Worm (Caenorhabditis elegans) whole organism, late embryonic: ENCODE results near the gene D2045.9.
A peak's percentile ranks its signal among the peaks of the same experiment; 100 is the strongest.

ENCODE experiments used
- F13H6.1 ChIP-seq: sonication (generic microtip); optimal IDR thresholded peaks from 2 replicates; lab custom pipeline; 2016; ENCODE audit warnings: missing genetic modification characterization, missing compliant biosample characterization
- K02D7.2 ChIP-seq: sonication (generic microtip); optimal IDR thresholded peaks from 2 replicates; lab custom pipeline; 2017; ENCODE audit warnings: mild to moderate bottlenecking, missing genetic modification characterization, missing compliant biosample characterization
- K09A11.1 ChIP-seq: sonication (generic microtip); optimal IDR thresholded peaks from 2 replicates; lab custom pipeline; 2017; ENCODE audit warnings: antibody characterized with exemption, mild to moderate bottlenecking, missing genetic modification characterization, missing compliant biosample characterization; ENCODE audit not compliant: insufficient read depth
- T23F11.4 ChIP-seq: fragments of 200-800 bp; sonication (Bioruptor generic); optimal IDR thresholded peaks from 2 replicates; lab custom pipeline; 2018; ENCODE audit warnings: mild to moderate bottlenecking, missing genetic modification characterization, missing compliant biosample characterization
- Y22D7AL.16 ChIP-seq: sonication (generic microtip); optimal IDR thresholded peaks from 2 replicates; lab custom pipeline; 2016; ENCODE audit warnings: missing genetic modification characterization, missing compliant biosample characterization
- ahr-1 ChIP-seq: sonication (generic microtip); optimal IDR thresholded peaks from 2 replicates; lab custom pipeline; 2016; ENCODE audit warnings: missing genetic modification characterization, missing compliant biosample characterization
- ceh-18 ChIP-seq: sonication (generic microtip); optimal IDR thresholded peaks from 2 replicates; lab custom pipeline; 2016; ENCODE audit warnings: missing genetic modification characterization, missing compliant biosample characterization
- ceh-19 ChIP-seq: fragments of 200-800 bp; sonication (Bioruptor generic); optimal IDR thresholded peaks from 2 replicates; lab custom pipeline; 2018; ENCODE audit warnings: mild to moderate bottlenecking, missing genetic modification characterization, missing compliant biosample characterization
- ceh-2 ChIP-seq: sonication (generic microtip); optimal IDR thresholded peaks from 2 replicates; lab custom pipeline; 2016; ENCODE audit warnings: missing genotype, missing genetic modification characterization, missing compliant biosample characterization
- ceh-48 ChIP-seq: sonication (generic microtip); optimal IDR thresholded peaks from 2 replicates; lab custom pipeline; 2016; ENCODE audit warnings: missing genetic modification characterization, inconsistent platforms, missing compliant biosample characterization
- ceh-9 ChIP-seq: sonication (generic microtip); optimal IDR thresholded peaks from 2 replicates; lab custom pipeline; 2016; ENCODE audit warnings: mild to moderate bottlenecking, missing genetic modification characterization, inconsistent platforms, missing compliant biosample characterization
- elt-4 ChIP-seq: sonication (generic microtip); optimal IDR thresholded peaks from 2 replicates; lab custom pipeline; 2016; ENCODE audit warnings: missing genetic modification characterization, missing compliant biosample characterization
- fax-1 ChIP-seq: sonication (generic microtip); optimal IDR thresholded peaks from 2 replicates; lab custom pipeline; 2016; ENCODE audit warnings: missing genotype, missing genetic modification characterization, missing compliant biosample characterization
- fkh-6 ChIP-seq: sonication (generic microtip); optimal IDR thresholded peaks from 2 replicates; lab custom pipeline; 2016; ENCODE audit warnings: missing genetic modification characterization, missing compliant biosample characterization
- hlh-6 ChIP-seq: sonication (generic microtip); optimal IDR thresholded peaks from 2 replicates; lab custom pipeline; 2016; ENCODE audit warnings: missing genotype, missing genetic modification characterization, missing compliant biosample characterization
- hlh-8 ChIP-seq: sonication (generic microtip); optimal IDR thresholded peaks from 2 replicates; lab custom pipeline; 2016; ENCODE audit warnings: missing genotype, missing genetic modification characterization, missing compliant biosample characterization
- lin-11 ChIP-seq: fragments of 200-800 bp; sonication (Bioruptor generic); optimal IDR thresholded peaks from 2 replicates; lab custom pipeline; 2018; ENCODE audit warnings: mild to moderate bottlenecking, missing genetic modification characterization, missing compliant biosample characterization
- mec-3 ChIP-seq: sonication (generic microtip); optimal IDR thresholded peaks from 2 replicates; lab custom pipeline; 2016; ENCODE audit warnings: borderline replicate concordance, missing genetic modification characterization, missing compliant biosample characterization
- nfya-1 ChIP-seq: sonication (generic microtip); optimal IDR thresholded peaks from 2 replicates; lab custom pipeline; 2017; ENCODE audit warnings: missing genetic modification characterization, mild to moderate bottlenecking, missing compliant biosample characterization, antibody characterized with exemption, moderate library complexity
- nhr-232 ChIP-seq: sonication (generic microtip); optimal IDR thresholded peaks from 2 replicates; lab custom pipeline; 2016; ENCODE audit warnings: missing genetic modification characterization, missing compliant biosample characterization
- pag-3 ChIP-seq: sonication (generic microtip); optimal IDR thresholded peaks from 2 replicates; lab custom pipeline; 2016; ENCODE audit warnings: missing compliant biosample characterization, missing genetic modification characterization, borderline replicate concordance
- pat-9 ChIP-seq: fragments of 200-800 bp; sonication (Bioruptor generic); optimal IDR thresholded peaks from 2 replicates; lab custom pipeline; 2018; ENCODE audit warnings: mild to moderate bottlenecking, missing genetic modification characterization, moderate library complexity, missing compliant biosample characterization
- pax-1 ChIP-seq: fragments of 150-350 bp; optimal IDR thresholded peaks from 2 replicates; lab custom pipeline; 2014; ENCODE audit warnings: missing biosample characterization, missing genetic modification characterization
- pha-4 ChIP-seq: fragments of 150-350 bp; optimal IDR thresholded peaks from 2 replicates; lab custom pipeline; 2018; ENCODE audit warnings: missing biosample characterization, missing genetic modification reagents, missing genetic modification characterization
- pqm-1 ChIP-seq: sonication (generic microtip); optimal IDR thresholded peaks from 2 replicates; lab custom pipeline; 2016; ENCODE audit warnings: missing genetic modification characterization, missing compliant biosample characterization
- pros-1 ChIP-seq: fragments of 150-350 bp; optimal IDR thresholded peaks from 2 replicates; lab custom pipeline; 2014; ENCODE audit warnings: missing biosample characterization, missing genetic modification reagents, missing genetic modification characterization
- sdc-2 ChIP-seq: sonication (generic microtip); optimal IDR thresholded peaks from 2 replicates; lab custom pipeline; 2016; ENCODE audit warnings: missing genotype, missing genetic modification characterization, missing compliant biosample characterization
- sox-2 ChIP-seq: fragments of 200-800 bp; sonication (Bioruptor generic); IDR thresholded peaks from 2 replicates; pipeline ENCODE4 v1.3.6; 2022; ENCODE audit warnings: missing genetic modification reagents, missing genetic modification characterization, missing compliant biosample characterization
- sox-4 ChIP-seq: sonication (generic microtip); optimal IDR thresholded peaks from 2 replicates; lab custom pipeline; 2017; ENCODE audit warnings: mild to moderate bottlenecking, missing genetic modification characterization, inconsistent platforms, missing compliant biosample characterization
- unc-42 ChIP-seq: sonication (generic microtip); optimal IDR thresholded peaks from 2 replicates; lab custom pipeline; 2016; ENCODE audit warnings: missing genotype, missing genetic modification characterization, missing compliant biosample characterization
- unc-55 ChIP-seq: sonication (generic microtip); optimal IDR thresholded peaks from 2 replicates; lab custom pipeline; 2017; ENCODE audit warnings: missing biosample characterization, missing genetic modification reagents, missing genetic modification characterization
- unc-86 ChIP-seq: sonication (generic microtip); optimal IDR thresholded peaks from 2 replicates; lab custom pipeline; 2016; ENCODE audit warnings: missing genetic modification characterization, missing compliant biosample characterization
- ztf-16 ChIP-seq: sonication (generic microtip); optimal IDR thresholded peaks from 2 replicates; lab custom pipeline; 2017; ENCODE audit warnings: missing genetic modification characterization, missing compliant biosample characterization

The D2045.9 gene

ce11 chrIII:10505943-10506698 lies 31.1 kb downstream of the D2045.9 start:
- TF ChIP-seq elt-4 (tag; lab: Kevin White, UChicago) (no peak), unc-55 (GFP tag; lab: Kevin White, UChicago) (no peak), pha-4 (no peak)

- TF ChIP-seq ceh-18 (tag; lab: Kevin White, UChicago): no peak
- TF ChIP-seq sox-4 (tag; lab: Kevin White, UChicago): no peak
- peak; percentile 53 for TF ChIP-seq unc-55 (GFP tag; lab: Kevin White, UChicago)
- TF ChIP-seq nfya-1: peak; percentile 65
- no peak for TF ChIP-seq ceh-2 (tag; lab: Kevin White, UChicago)
- no peak for TF ChIP-seq sdc-2
- no peak for TF ChIP-seq ceh-19 (GFP tag; lab: Kevin White, UChicago)
- TF ChIP-seq pax-1 (tag; lab: Kevin White, UChicago): peak; percentile 11
- TF ChIP-seq, all 69 proteins: peak for 3
Measured at ce11 chrIII:10506699-10507248, 31.7 kb downstream of the D2045.9 start, which contains the start of the genes sip-1 and sly-1. TSS of gene sip-1 (minus strand) at chrIII:10506801. TSS of gene sly-1 (plus strand) at chrIII:10507058.

- TF ChIP-seq unc-42 (tag; lab: Kevin White, UChicago): peak; percentile 75
- TF ChIP-seq nfya-1: no peak
Measured at ce11 chrIII:10512570-10512969, 37.5 kb downstream of the D2045.9 start.

ce11 chrIII:10515751-10516150 lies 40.7 kb downstream of the D2045.9 start:
- TF ChIP-seq ceh-18 (tag; lab: Kevin White, UChicago) (no peak), pag-3 (no peak), K09A11.1 (tag; lab: Kevin White, UChicago) (no peak), nhr-232 (tag; lab: Kevin White, UChicago) (no peak), hlh-6 (tag; lab: Kevin White, UChicago) (no peak), pat-9 (no peak), unc-86 (tag; lab: Kevin White, UChicago) (no peak), T23F11.4 (no peak), fkh-6 (tag; lab: Kevin White, UChicago) (no peak), lin-11 (tag; lab: Kevin White, UChicago) (no peak), ahr-1 (no peak), K02D7.2 (tag; lab: Kevin White, UChicago) (no peak)

- no peak for TF ChIP-seq pax-1 (tag; lab: Kevin White, UChicago)
- no peak for TF ChIP-seq mec-3 (tag; lab: Kevin White, UChicago)
- no peak for TF ChIP-seq ceh-2 (tag; lab: Kevin White, UChicago)
- no peak for TF ChIP-seq K09A11.1 (tag; lab: Kevin White, UChicago)
- no peak for TF ChIP-seq T23F11.4
- TF ChIP-seq pqm-1 (tag; lab: Kevin White, UChicago): no peak
- TF ChIP-seq pag-3: no peak
- no peak for TF ChIP-seq ceh-48 (tag; lab: Kevin White, UChicago)
- TF ChIP-seq sox-4 (tag; lab: Kevin White, UChicago): no peak
- no peak for TF ChIP-seq ceh-9 (tag; lab: Kevin White, UChicago)
- no peak for TF ChIP-seq sox-2 (GFP tag; lab: Robert Waterston, UW)
- TF ChIP-seq pros-1 (tag; lab: Kevin White, UChicago): no peak
- no peak for TF ChIP-seq fax-1 (tag; lab: Kevin White, UChicago)
- TF ChIP-seq ztf-16 (tag; lab: Kevin White, UChicago): no peak
- no peak for TF ChIP-seq Y22D7AL.16 (tag; lab: Kevin White, UChicago)
- no peak for TF ChIP-seq lin-11 (tag; lab: Kevin White, UChicago)
- no peak for TF ChIP-seq F13H6.1 (tag; lab: Kevin White, UChicago)
- no peak for TF ChIP-seq hlh-8 (tag; lab: Kevin White, UChicago)
- TF ChIP-seq nfya-1: no peak
- TF ChIP-seq, all 69 proteins: peak for 0
Measured at ce11 chrIII:10518884-10519283, 43.8 kb downstream of the D2045.9 start.
